Fruit fly (Drosophila melanogaster) whole organism, adult: ENCODE data around the gene CG5386.

Source experiments
- CG11617 ChIP-seq: fragments of 200-800 bp; sonication (Bioruptor generic); optimal IDR thresholded peaks from 2 replicates; lab custom pipeline; 2017; ENCODE audit warnings: mild to moderate bottlenecking, missing biosample characterization, missing genetic modification reagents, missing genetic modification characterization
- CG12768 ChIP-seq: fragments of 200-800 bp; sonication (Bioruptor generic); optimal IDR thresholded peaks from 2 replicates; lab custom pipeline; 2017; ENCODE audit warnings: missing biosample characterization, missing genetic modification characterization, mild to moderate bottlenecking, moderate library complexity, missing genetic modification reagents
- CG14711 ChIP-seq: fragments of 200-800 bp; sonication (Bioruptor generic); optimal IDR thresholded peaks from 2 replicates; lab custom pipeline; 2018; ENCODE audit warnings: missing biosample characterization, mild to moderate bottlenecking, missing genetic modification characterization, moderate library complexity
- CG1620 ChIP-seq: fragments of 200-800 bp; sonication (Bioruptor generic); optimal IDR thresholded peaks from 2 replicates; lab custom pipeline; 2016; ENCODE audit warnings: missing biosample characterization, missing genetic modification characterization
- CG33017 ChIP-seq: fragments of 200-800 bp; sonication (Bioruptor generic); optimal IDR thresholded peaks from 2 replicates; lab custom pipeline; 2018; ENCODE audit warnings: missing biosample characterization, mild to moderate bottlenecking, missing genetic modification characterization, moderate library complexity
- CG5204 ChIP-seq: fragments of 200-800 bp; sonication (Bioruptor generic); optimal IDR thresholded peaks from 2 replicates; lab custom pipeline; 2016; ENCODE audit warnings: missing biosample characterization, missing genetic modification characterization
- CG7045 ChIP-seq: fragments of 200-800 bp; sonication (Bioruptor generic); optimal IDR thresholded peaks from 2 replicates; lab custom pipeline; 2017; ENCODE audit warnings: missing biosample characterization, mild to moderate bottlenecking, missing genetic modification characterization
- CG7101 ChIP-seq: fragments of 200-800 bp; sonication (Bioruptor generic); optimal IDR thresholded peaks from 2 replicates; lab custom pipeline; 2018; ENCODE audit warnings: missing biosample characterization, mild to moderate bottlenecking, missing genetic modification characterization, moderate library complexity
- Clk ChIP-seq: fragments of 200-800 bp; sonication (Bioruptor generic); optimal IDR thresholded peaks from 2 replicates; lab custom pipeline; 2017; ENCODE audit warnings: missing biosample characterization, missing genetic modification characterization
- Crg-1 ChIP-seq: fragments of 200-800 bp; sonication (Bioruptor generic); optimal IDR thresholded peaks from 2 replicates; lab custom pipeline; 2016; ENCODE audit warnings: missing biosample characterization, missing genetic modification characterization
- Hr96 ChIP-seq: fragments of 200-800 bp; sonication (Bioruptor generic); optimal IDR thresholded peaks from 2 replicates; lab custom pipeline; 2016; ENCODE audit warnings: missing biosample characterization, missing genetic modification characterization
- Mnt ChIP-seq: fragments of 200-800 bp; sonication (Bioruptor generic); optimal IDR thresholded peaks from 2 replicates; lab custom pipeline; 2016; ENCODE audit warnings: missing biosample characterization, mild to moderate bottlenecking, missing genetic modification characterization
- bab1 ChIP-seq: fragments of 200-800 bp; sonication (Bioruptor generic); optimal IDR thresholded peaks from 3 replicates; lab custom pipeline; 2019; ENCODE audit warnings: missing biosample characterization, mild to moderate bottlenecking, missing genetic modification characterization, moderate library complexity
- cic ChIP-seq: fragments of 200-800 bp; sonication (Bioruptor generic); optimal IDR thresholded peaks from 2 replicates; lab custom pipeline; 2017; ENCODE audit warnings: missing biosample characterization, mild to moderate bottlenecking, missing genetic modification characterization, moderate library complexity
- cnc ChIP-seq, 2 experiments: fragments of >200 bp; optimal IDR thresholded peaks; 2 replicates each; lab custom pipeline; 2017
- kay ChIP-seq: fragments of 200-800 bp; sonication (Bioruptor generic); peaks from one replicate; lab custom pipeline; 2016; ENCODE audit warnings: missing biosample characterization, missing genetic modification characterization, borderline replicate concordance
- ovo ChIP-seq: fragments of 200-800 bp; sonication (Bioruptor generic); optimal IDR thresholded peaks from 2 replicates; lab custom pipeline; 2016; ENCODE audit warnings: missing biosample characterization, missing genetic modification characterization
- pad ChIP-seq: fragments of 200-800 bp; sonication (Bioruptor generic); optimal IDR thresholded peaks from 3 replicates; lab custom pipeline; 2017; ENCODE audit warnings: missing biosample characterization, missing genetic modification characterization, mild to moderate bottlenecking, moderate library complexity, missing genetic modification reagents
- tj ChIP-seq: fragments of 200-800 bp; sonication (Bioruptor generic); optimal IDR thresholded peaks from 3 replicates; lab custom pipeline; 2017; ENCODE audit warnings: missing biosample characterization, mild to moderate bottlenecking, missing genetic modification characterization, moderate library complexity
- toe ChIP-seq: fragments of 200-800 bp; sonication (Bioruptor generic); optimal IDR thresholded peaks from 2 replicates; lab custom pipeline; 2016; ENCODE audit warnings: missing biosample characterization, missing genetic modification characterization

The CG5386 gene

dm6 chr3R:22362218-22362907 lies 20.3 kb upstream of the CG5386 start, which contains the start of the genes JMJD6, CG7071 and Muted:
Gene JMJD6, minus strand, starts transcription at chr3R:22362371.
Gene CG7071, plus strand, starts transcription at chr3R:22362620.
Gene Muted, plus strand, starts transcription at chr3R:22362620.
- TF ChIP-seq CG7045: peak; percentile 90
- TF ChIP-seq CG12768 (GFP tag; lab: Kevin White, UChicago): peak; percentile 92
- no peak for TF ChIP-seq kay (GFP tag; lab: Kevin White, UChicago)
- TF ChIP-seq CG33017 (tag; lab: Kevin White, UChicago): peak; percentile 90
- TF ChIP-seq Hr96 (GFP tag; lab: Kevin White, UChicago): peak; percentile 86
- TF ChIP-seq CG7101 (tag; lab: Kevin White, UChicago): peak; percentile 95
- no peak for TF ChIP-seq cnc (optimal IDR thresholded peaks at IDR 0.05; lab: Kevin White, UChicago)
- TF ChIP-seq CG11617 (GFP tag; lab: Kevin White, UChicago): peak; percentile 91
- TF ChIP-seq Clk: peak; percentile 90
- peak; percentile 88 for TF ChIP-seq CG14711
- peak; percentile 96 for TF ChIP-seq toe (GFP tag; lab: Kevin White, UChicago)
- TF ChIP-seq pad (GFP tag; lab: Kevin White, UChicago): peak; percentile 84
- no peak for TF ChIP-seq CG5204
- peak; percentile 84 for TF ChIP-seq ovo (GFP tag; lab: Kevin White, UChicago)
- TF ChIP-seq Mnt (GFP tag; lab: Kevin White, UChicago): peak; percentile 86
- peak; percentile 80 for TF ChIP-seq cic (GFP tag; lab: Kevin White, UChicago)
- TF ChIP-seq CG1620 (GFP tag; lab: Kevin White, UChicago): peak; percentile 96
- peak; percentile 78 for TF ChIP-seq tj
- peak; percentile 88 for TF ChIP-seq Crg-1
- TF ChIP-seq bab1: peak; percentile 94

dm6 chr3R:22358810-22359209 lies 16.8 kb upstream of the CG5386 start:
- TF ChIP-seq CG12768 (GFP tag; lab: Kevin White, UChicago) (peak; percentile 79), kay (GFP tag; lab: Kevin White, UChicago) (no peak), toe (GFP tag; lab: Kevin White, UChicago) (peak; percentile 7), pad (GFP tag; lab: Kevin White, UChicago) (peak; percentile 30), CG11617 (GFP tag; lab: Kevin White, UChicago) (peak; percentile 63), Hr96 (GFP tag; lab: Kevin White, UChicago) (peak; percentile 26), CG1620 (GFP tag; lab: Kevin White, UChicago) (no peak), tj (peak; percentile 33), CG33017 (tag; lab: Kevin White, UChicago) (peak; percentile 79), Crg-1 (no peak), cnc (optimal IDR thresholded peaks at IDR 0.05; lab: Kevin White, UChicago) (no peak), ovo (GFP tag; lab: Kevin White, UChicago) (no peak), Clk (no peak), cic (GFP tag; lab: Kevin White, UChicago) (peak; percentile 29), CG7045 (peak; percentile 55), CG7101 (tag; lab: Kevin White, UChicago) (peak; percentile 80), CG14711 (peak; percentile 76), bab1 (no peak), CG5204 (no peak), Mnt (GFP tag; lab: Kevin White, UChicago) (peak; percentile 15)

- no peak for TF ChIP-seq cnc (optimal IDR thresholded peaks at IDR 0.05; lab: Kevin White, UChicago)
These were observed 15.9 kb upstream of the CG5386 start for dm6 chr3R:22357942-22358341.

dm6 chr3R:22356464-22357410 lies 14.7 kb upstream of the CG5386 start, which contains the start of gene Sar1:
Gene Sar1, plus strand, starts transcription at chr3R:22356685.
- TF ChIP-seq CG7045 (no peak), Mnt (GFP tag; lab: Kevin White, UChicago) (peak; percentile 36), tj (no peak), cic (GFP tag; lab: Kevin White, UChicago) (peak; percentile 61), CG1620 (GFP tag; lab: Kevin White, UChicago) (peak; percentile 58), Clk (peak; percentile 21), CG12768 (GFP tag; lab: Kevin White, UChicago) (peak; percentile 47), Hr96 (GFP tag; lab: Kevin White, UChicago) (no peak), pad (GFP tag; lab: Kevin White, UChicago) (peak; percentile 26), toe (GFP tag; lab: Kevin White, UChicago) (no peak), Crg-1 (peak; percentile 18), kay (GFP tag; lab: Kevin White, UChicago) (no peak), CG14711 (no peak), ovo (GFP tag; lab: Kevin White, UChicago) (no peak), cnc (optimal IDR thresholded peaks at IDR 0.05; lab: Kevin White, UChicago) (no peak), CG5204 (no peak), CG7101 (tag; lab: Kevin White, UChicago) (peak; percentile 13), bab1 (peak; percentile 46), CG33017 (tag; lab: Kevin White, UChicago) (no peak), CG11617 (GFP tag; lab: Kevin White, UChicago) (peak; percentile 21)

dm6 chr3R:22351396-22351795 lies 9.3 kb upstream of the CG5386 start, which contains the start of gene rdhB:
Gene rdhB, plus strand, starts transcription at chr3R:22351696.
- TF ChIP-seq Clk: no peak
- TF ChIP-seq Mnt (GFP tag; lab: Kevin White, UChicago): no peak
- no peak for TF ChIP-seq CG12768 (GFP tag; lab: Kevin White, UChicago)
- no peak for TF ChIP-seq CG11617 (GFP tag; lab: Kevin White, UChicago)
- TF ChIP-seq kay (GFP tag; lab: Kevin White, UChicago): no peak
- TF ChIP-seq bab1: no peak
- no peak for TF ChIP-seq CG1620 (GFP tag; lab: Kevin White, UChicago)
